Fruit fly (Drosophila melanogaster) whole organism, embryonic: Measurements from ENCODE around the gene COX7AL2.

Experiments used
- ATbp ChIP-seq: fragments of 200-800 bp; sonication (Bioruptor generic); optimal IDR thresholded peaks from 2 replicates; lab custom pipeline; 2017; ENCODE audit warnings: missing biosample characterization, mild to moderate bottlenecking, missing genetic modification characterization, missing genetic modification reagents
- Antp ChIP-seq: fragments of 200-800 bp; sonication (Bioruptor generic); optimal IDR thresholded peaks from 3 replicates; lab custom pipeline; 2016; ENCODE audit warnings: missing biosample characterization, missing genetic modification characterization
- CG10959 ChIP-seq: fragments of 200-800 bp; sonication (Bioruptor generic); IDR thresholded peaks from 2 replicates; pipeline ENCODE4 v1.3.6; 2022; ENCODE audit warnings: missing biosample characterization, missing genetic modification characterization
- CG10979 ChIP-seq: fragments of 200-800 bp; sonication (Bioruptor generic); optimal IDR thresholded peaks from 2 replicates; lab custom pipeline; 2018; ENCODE audit warnings: missing biosample characterization, mild to moderate bottlenecking, missing genetic modification characterization, moderate library complexity
- CG11456 ChIP-seq: fragments of 200-800 bp; sonication (Bioruptor generic); IDR thresholded peaks from 3 replicates; pipeline ENCODE4 v1.3.6; 2022; ENCODE audit warnings: missing biosample characterization, missing genetic modification characterization
- CG11504 ChIP-seq: fragments of 200-800 bp; sonication (Bioruptor generic); optimal IDR thresholded peaks from 3 replicates; lab custom pipeline; 2019; ENCODE audit warnings: missing biosample characterization, mild to moderate bottlenecking, missing genetic modification characterization, moderate library complexity
- CG12236 ChIP-seq: fragments of 200-800 bp; sonication (Bioruptor generic); optimal IDR thresholded peaks from 2 replicates; lab custom pipeline; 2016; ENCODE audit warnings: missing biosample characterization, missing genetic modification characterization
- CG15269 ChIP-seq: fragments of 200-800 bp; sonication (Bioruptor generic); optimal IDR thresholded peaks from 2 replicates; lab custom pipeline; 2018; ENCODE audit warnings: missing biosample characterization, mild to moderate bottlenecking, missing genetic modification characterization, moderate library complexity
- CG15601 ChIP-seq: fragments of 200-800 bp; sonication (Bioruptor generic); optimal IDR thresholded peaks from 3 replicates; lab custom pipeline; 2019; ENCODE audit warnings: missing biosample characterization, mild to moderate bottlenecking, missing genetic modification characterization, moderate library complexity
- CG1603 ChIP-seq: fragments of 200-800 bp; sonication (Bioruptor generic); optimal IDR thresholded peaks from 2 replicates; lab custom pipeline; 2019; ENCODE audit warnings: missing biosample characterization, mild to moderate bottlenecking, missing genetic modification characterization, moderate library complexity
- CG16815 ChIP-seq: fragments of 200-800 bp; sonication (Bioruptor generic); optimal IDR thresholded peaks from 3 replicates; lab custom pipeline; 2017; ENCODE audit warnings: missing biosample characterization, mild to moderate bottlenecking, missing genetic modification characterization
- CG17568 ChIP-seq: fragments of 200-800 bp; sonication (Bioruptor generic); optimal IDR thresholded peaks from 2 replicates; lab custom pipeline; 2018; ENCODE audit warnings: missing biosample characterization, mild to moderate bottlenecking, missing genetic modification characterization, moderate library complexity
- CG3065 ChIP-seq: fragments of 200-800 bp; sonication (Bioruptor generic); optimal IDR thresholded peaks from 2 replicates; lab custom pipeline; 2016; ENCODE audit warnings: missing biosample characterization, missing genetic modification characterization
- CG34422 ChIP-seq: fragments of 200-800 bp; sonication (Bioruptor generic); IDR thresholded peaks from 3 replicates; pipeline ENCODE4 v1.3.6; 2022; ENCODE audit warnings: missing biosample characterization, missing genetic modification characterization
- CG4617 ChIP-seq: fragments of 200-800 bp; sonication (Bioruptor generic); optimal IDR thresholded peaks from 3 replicates; lab custom pipeline; 2016; ENCODE audit warnings: missing biosample characterization, missing genetic modification characterization, borderline replicate concordance
- CG9817 ChIP-seq: fragments of 200-800 bp; sonication (Bioruptor generic); optimal IDR thresholded peaks from 2 replicates; lab custom pipeline; 2018; ENCODE audit warnings: missing biosample characterization, mild to moderate bottlenecking, missing genetic modification characterization, moderate library complexity
- Camta ChIP-seq: fragments of 200-800 bp; sonication (Bioruptor generic); optimal IDR thresholded peaks from 2 replicates; lab custom pipeline; 2016; ENCODE audit warnings: missing biosample characterization, missing genetic modification characterization
- Dip2 ChIP-seq: fragments of 200-800 bp; sonication (Bioruptor generic); IDR thresholded peaks from 2 replicates; pipeline ENCODE4 v1.3.6; 2022; ENCODE audit warnings: missing biosample characterization, missing genetic modification characterization
- Dip3 ChIP-seq: fragments of 200-800 bp; sonication (Bioruptor generic); optimal IDR thresholded peaks from 3 replicates; lab custom pipeline; 2016; ENCODE audit warnings: missing biosample characterization, missing genetic modification characterization
- Gsc ChIP-seq: fragments of 200-800 bp; sonication (Bioruptor generic); IDR thresholded peaks from 2 replicates; pipeline ENCODE4 v1.3.6; 2022; ENCODE audit warnings: missing biosample characterization, missing genetic modification characterization
- HmgD ChIP-seq: fragments of 200-800 bp; sonication (Bioruptor generic); optimal IDR thresholded peaks from 3 replicates; lab custom pipeline; 2016; ENCODE audit warnings: missing biosample characterization, missing genetic modification characterization
- Hmr ChIP-seq: fragments of 200-800 bp; sonication (Bioruptor generic); optimal IDR thresholded peaks from 3 replicates; lab custom pipeline; 2017; ENCODE audit warnings: mild to moderate bottlenecking, missing biosample characterization, missing genetic modification reagents, missing genetic modification characterization
- MESR4 ChIP-seq: fragments of 200-800 bp; sonication (Bioruptor generic); optimal IDR thresholded peaks from 2 replicates; lab custom pipeline; 2018; ENCODE audit warnings: missing biosample characterization, mild to moderate bottlenecking, missing genetic modification characterization, moderate library complexity
- Med ChIP-seq: fragments of 200-800 bp; sonication (Bioruptor generic); peaks from one replicate; lab custom pipeline; 2016; ENCODE audit warnings: missing biosample characterization, missing genetic modification characterization, mild to moderate bottlenecking, inconsistent platforms, moderate library complexity
- NK7.1 ChIP-seq: fragments of 200-800 bp; sonication (Bioruptor generic); optimal IDR thresholded peaks from 3 replicates; lab custom pipeline; 2016; ENCODE audit warnings: missing biosample characterization, missing genetic modification characterization
- Neu2 ChIP-seq: fragments of 200-800 bp; sonication (Bioruptor generic); optimal IDR thresholded peaks from 3 replicates; lab custom pipeline; 2016; ENCODE audit warnings: missing biosample characterization, missing genetic modification characterization, borderline replicate concordance
- Optix ChIP-seq: fragments of 200-800 bp; sonication (Bioruptor generic); IDR thresholded peaks from 3 replicates; pipeline ENCODE4 v1.3.6; 2022; ENCODE audit warnings: missing biosample characterization, missing genetic modification characterization
- PHDP ChIP-seq: fragments of 200-800 bp; sonication (Bioruptor generic); optimal IDR thresholded peaks from 3 replicates; lab custom pipeline; 2018; ENCODE audit warnings: missing biosample characterization, mild to moderate bottlenecking, missing genetic modification characterization, moderate library complexity
- Ravus ChIP-seq: fragments of 200-800 bp; sonication (Bioruptor generic); IDR thresholded peaks from 2 replicates; pipeline ENCODE4 v1.3.6; 2022; ENCODE audit warnings: missing biosample characterization, missing genetic modification characterization
- Sox100B ChIP-seq: fragments of 200-800 bp; sonication (Bioruptor generic); optimal IDR thresholded peaks from 3 replicates; lab custom pipeline; 2018; ENCODE audit warnings: missing biosample characterization, mild to moderate bottlenecking, missing genetic modification characterization
- Sry-β ChIP-seq: fragments of 200-800 bp; sonication (Bioruptor generic); optimal IDR thresholded peaks from 2 replicates; lab custom pipeline; 2018; ENCODE audit warnings: missing biosample characterization, mild to moderate bottlenecking, missing genetic modification characterization, moderate library complexity
- Vsx1 ChIP-seq: fragments of 200-800 bp; sonication (Bioruptor generic); optimal IDR thresholded peaks from 2 replicates; lab custom pipeline; 2017; ENCODE audit warnings: missing biosample characterization, mild to moderate bottlenecking, missing genetic modification characterization, missing genetic modification reagents
- caup ChIP-seq: fragments of 200-800 bp; sonication (Bioruptor generic); optimal IDR thresholded peaks from 3 replicates; lab custom pipeline; 2017; ENCODE audit warnings: missing biosample characterization, mild to moderate bottlenecking, missing genetic modification characterization, moderate library complexity; ENCODE audit not compliant: severe bottlenecking
- dimm ChIP-seq: fragments of 200-800 bp; sonication (Bioruptor generic); IDR thresholded peaks from 2 replicates; pipeline ENCODE4 v1.3.6; 2022; ENCODE audit warnings: missing biosample characterization, missing genetic modification characterization
- esg ChIP-seq: fragments of 200-800 bp; sonication (Bioruptor generic); conservative IDR thresholded peaks from 2 replicates; pipeline ENCODE4 v1.3.6; 2022; ENCODE audit warnings: missing biosample characterization, missing genetic modification characterization
- ewg ChIP-seq: fragments of 200-800 bp; sonication (Bioruptor generic); optimal IDR thresholded peaks from 3 replicates; lab custom pipeline; 2017; ENCODE audit warnings: mild to moderate bottlenecking, missing biosample characterization, missing genetic modification reagents, missing genetic modification characterization
- ken ChIP-seq: fragments of 200-800 bp; sonication (Bioruptor generic); IDR thresholded peaks from 3 replicates; pipeline ENCODE4 v1.3.6; 2022; ENCODE audit warnings: missing biosample characterization, missing genetic modification characterization
- mam ChIP-seq: fragments of 200-800 bp; sonication (Bioruptor generic); optimal IDR thresholded peaks from 3 replicates; lab custom pipeline; 2016; ENCODE audit warnings: missing biosample characterization, missing genetic modification characterization
- oc ChIP-seq: fragments of 200-800 bp; sonication (Bioruptor generic); optimal IDR thresholded peaks from 2 replicates; lab custom pipeline; 2018; ENCODE audit warnings: missing biosample characterization, mild to moderate bottlenecking, missing genetic modification characterization, moderate library complexity
- onecut ChIP-seq: fragments of 200-800 bp; sonication (Bioruptor generic); IDR thresholded peaks from 2 replicates; pipeline ENCODE4 v1.3.6; 2022; ENCODE audit warnings: missing biosample characterization, missing genetic modification characterization
- peb ChIP-seq: fragments of 200-800 bp; sonication (Bioruptor generic); IDR thresholded peaks from 2 replicates; pipeline ENCODE4 v1.3.6; 2022; ENCODE audit warnings: missing biosample characterization, missing genetic modification characterization
- pros ChIP-seq: fragments of 200-800 bp; sonication (Bioruptor generic); optimal IDR thresholded peaks from 3 replicates; lab custom pipeline; 2019; ENCODE audit warnings: missing biosample characterization, mild to moderate bottlenecking, missing genetic modification characterization, moderate library complexity
- slbo ChIP-seq: fragments of 200-800 bp; sonication (Bioruptor generic); IDR thresholded peaks from 2 replicates; pipeline ENCODE4 v1.3.6; 2022; ENCODE audit warnings: missing biosample characterization, missing genetic modification characterization
- sqz ChIP-seq: fragments of 200-800 bp; sonication (Bioruptor generic); optimal IDR thresholded peaks from 3 replicates; lab custom pipeline; 2018; ENCODE audit warnings: missing biosample characterization, mild to moderate bottlenecking, missing genetic modification characterization
- tll ChIP-seq, 2 experiments: fragments of 200-800 bp in 1 of 2; fragments of >200 bp in 1 of 2; sonication (Bioruptor generic) in 1 of 2; optimal IDR thresholded peaks; 2 replicates each; lab custom pipeline; 2017 to 2019; ENCODE audit warnings: missing biosample characterization in 2 of 2, missing genetic modification characterization in 2 of 2, mild to moderate bottlenecking in 1 of 2, moderate library complexity in 1 of 2
- vfl ChIP-seq: fragments of 200-800 bp; sonication (Bioruptor generic); optimal IDR thresholded peaks from 2 replicates; lab custom pipeline; 2016; ENCODE audit warnings: missing biosample characterization, missing genetic modification characterization
- vnd ChIP-seq: fragments of 200-800 bp; sonication (Bioruptor generic); IDR thresholded peaks from 3 replicates; pipeline ENCODE4 v1.3.6; 2022; ENCODE audit warnings: missing biosample characterization, missing genetic modification characterization; ENCODE audit not compliant: partially characterized antibody
- zen ChIP-seq: fragments of 200-800 bp; sonication (Bioruptor generic); optimal IDR thresholded peaks from 3 replicates; lab custom pipeline; 2018; ENCODE audit warnings: missing biosample characterization, mild to moderate bottlenecking, missing genetic modification characterization, moderate library complexity

The COX7AL2 gene

DNA sequence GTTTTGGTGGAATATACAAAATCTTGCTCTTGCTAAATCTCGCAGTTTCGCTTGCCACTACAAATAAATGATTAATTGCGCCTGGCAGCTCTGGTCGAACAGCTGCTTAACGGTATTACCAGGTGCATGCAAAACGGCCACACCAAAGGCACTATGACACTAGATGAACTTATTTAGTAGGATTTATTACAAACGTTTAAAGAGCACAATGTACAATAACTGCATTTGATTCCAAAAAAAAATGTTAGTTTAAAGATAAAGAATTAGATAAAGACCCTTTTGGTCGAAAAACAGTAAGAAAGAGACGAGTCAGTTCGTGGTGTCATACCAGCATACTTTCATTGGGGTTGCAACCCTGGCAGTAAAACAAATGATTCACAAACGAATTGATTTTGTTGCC, 50.5 kb downstream of the COX7AL2 start, which contains the start of the genes CG11723 and Tbcd (continued):
- TF ChIP-seq esg, result peak; percentile 92
- TF ChIP-seq vnd (GFP tag; lab: Robert Waterston, UW), result 0 out of 3 replicates have a peak, but pooled peaks have one; percentile 32
- peak; percentile 42; the same call in 1 of the 2 replicates for TF ChIP-seq Dip2 (GFP tag; lab: Robert Waterston, UW)
- TF ChIP-seq CG15269 (tag; lab: Kevin White, UChicago), result no peak
- TF ChIP-seq MESR4 (GFP tag; lab: Kevin White, UChicago), result peak; percentile 56
- peak; percentile 67 for TF ChIP-seq Gsc
- peak; percentile 93 for TF ChIP-seq slbo
- no peak for TF ChIP-seq ewg (GFP tag; lab: Kevin White, UChicago)
- TF ChIP-seq CG10959 (GFP tag; lab: Robert Waterston, UW), result peak; percentile 77
- no peak for TF ChIP-seq Vsx1 (GFP tag; lab: Kevin White, UChicago)
- peak; percentile 85 for TF ChIP-seq zen
- TF ChIP-seq CG16815 (GFP tag; lab: Kevin White, UChicago), result peak; percentile 78
- peak; percentile 94 for TF ChIP-seq CG11456 (GFP tag; lab: Robert Waterston, UW)
- TF ChIP-seq Camta (GFP tag; lab: Kevin White, UChicago), result peak; percentile 77
- peak; percentile 86 for TF ChIP-seq Antp (GFP tag; lab: Kevin White, UChicago)
- no peak for TF ChIP-seq CG17568 (GFP tag; lab: Kevin White, UChicago)
- peak; percentile 69 for TF ChIP-seq CG12236 (GFP tag; lab: Kevin White, UChicago)
- no peak for TF ChIP-seq Sox100B (GFP tag; lab: Kevin White, UChicago)
- peak; percentile 93 for TF ChIP-seq CG4617 (GFP tag; lab: Kevin White, UChicago)
- peak; percentile 87 for TF ChIP-seq CG9817 (tag; lab: Kevin White, UChicago)
- no peak for TF ChIP-seq oc
- no peak for TF ChIP-seq CG15601
- TF ChIP-seq Dip3, result peak; percentile 83
- peak; percentile 82 for TF ChIP-seq CG10979 (tag; lab: Kevin White, UChicago)
- peak; percentile 95 for TF ChIP-seq CG34422 (GFP tag; lab: Robert Waterston, UW)
- TF ChIP-seq dimm, result peak; percentile 85
- peak; percentile 65 for TF ChIP-seq vfl (GFP tag; lab: Kevin White, UChicago)
- TF ChIP-seq, all 482 proteins: peak for 373

- no peak for TF ChIP-seq Sry-β (GFP tag; lab: Kevin White, UChicago)
- no peak for TF ChIP-seq sqz (GFP tag; lab: Kevin White, UChicago)
- TF ChIP-seq Optix (GFP tag; lab: Robert Waterston, UW), result no peak
- no peak for TF ChIP-seq HmgD (GFP tag; lab: Kevin White, UChicago)
- peak; percentile 68; the same call in 1 of the 2 replicates for TF ChIP-seq onecut (GFP tag; lab: Robert Waterston, UW)
- TF ChIP-seq CG1603 (tag; lab: Kevin White, UChicago), result peak; percentile 95
- TF ChIP-seq PHDP (tag; lab: Kevin White, UChicago), result no peak
- TF ChIP-seq Med (GFP tag; lab: Kevin White, UChicago), result peak; percentile 62
- no peak for TF ChIP-seq mam
- no peak for TF ChIP-seq CG3065
- no peak for TF ChIP-seq NK7.1 (GFP tag; lab: Kevin White, UChicago)
- no peak for TF ChIP-seq CG11504 (tag; lab: Kevin White, UChicago)
- no peak for TF ChIP-seq Ravus (GFP tag; lab: Robert Waterston, UW)
- no peak for TF ChIP-seq caup
- no peak for TF ChIP-seq ATbp (GFP tag; lab: Kevin White, UChicago)
- no peak for TF ChIP-seq Hmr (GFP tag; lab: Kevin White, UChicago)
- TF ChIP-seq peb (GFP tag; lab: Robert Waterston, UW), result no peak
- no peak for TF ChIP-seq CG15601
- peak; percentile 64 for TF ChIP-seq CG4617 (GFP tag; lab: Kevin White, UChicago)
- no peak for TF ChIP-seq tll (GFP tag; optimal IDR thresholded peaks at IDR 0.05; lab: Kevin White, UChicago)
- no peak for TF ChIP-seq Neu2 (GFP tag; lab: Kevin White, UChicago)
- TF ChIP-seq pros, result no peak
- TF ChIP-seq ken, result no peak
Observed at dm6 chr2L:2144725-2145656, 52.7 kb downstream of the COX7AL2 start, which contains the start of gene tho2. tho2 (minus strand) TSS chr2L:2145187.
